Fruit fly (Drosophila melanogaster) whole organism, embryonic: Measurements from ENCODE around the gene CG14440.

Experiments used
- Abd-B ChIP-seq: fragments of 200-800 bp; sonication (Bioruptor generic); optimal IDR thresholded peaks from 2 replicates; lab custom pipeline; 2018; ENCODE audit warnings: missing biosample characterization, mild to moderate bottlenecking, missing genetic modification characterization, moderate library complexity
- Antp ChIP-seq: fragments of 200-800 bp; sonication (Bioruptor generic); optimal IDR thresholded peaks from 3 replicates; lab custom pipeline; 2016; ENCODE audit warnings: missing biosample characterization, missing genetic modification characterization
- Atf-2 ChIP-seq: fragments of 200-800 bp; sonication (Bioruptor generic); optimal IDR thresholded peaks from 2 replicates; lab custom pipeline; 2016; ENCODE audit warnings: missing biosample characterization, missing genetic modification characterization
- Atf6 ChIP-seq: fragments of 200-800 bp; sonication (Bioruptor generic); IDR thresholded peaks from 2 replicates; pipeline ENCODE4 v1.3.6; 2022; ENCODE audit warnings: missing biosample characterization, missing genetic modification characterization
- Bgb ChIP-seq: fragments of 200-800 bp; sonication (Bioruptor generic); IDR thresholded peaks from 2 replicates; pipeline ENCODE4 v1.3.6; 2022; ENCODE audit warnings: missing biosample characterization, missing genetic modification characterization; ENCODE audit not compliant: partially characterized antibody
- CG10147 ChIP-seq: fragments of 200-800 bp; sonication (Bioruptor generic); optimal IDR thresholded peaks from 2 replicates; lab custom pipeline; 2019; ENCODE audit warnings: missing biosample characterization, mild to moderate bottlenecking, missing genetic modification characterization, moderate library complexity
- CG10565 ChIP-seq: fragments of 200-800 bp; sonication (Bioruptor generic); optimal IDR thresholded peaks from 3 replicates; lab custom pipeline; 2016; ENCODE audit warnings: missing biosample characterization, mild to moderate bottlenecking, missing genetic modification characterization
- CG11560 ChIP-seq: fragments of 200-800 bp; sonication (Bioruptor generic); IDR thresholded peaks from 3 replicates; pipeline ENCODE4 v1.3.6; 2022; ENCODE audit warnings: missing biosample characterization, missing genetic modification characterization
- CG12659 ChIP-seq: fragments of 200-800 bp; sonication (Bioruptor generic); optimal IDR thresholded peaks from 3 replicates; lab custom pipeline; 2017; ENCODE audit warnings: mild to moderate bottlenecking, missing biosample characterization, missing genetic modification reagents, missing genetic modification characterization
- CG1529 ChIP-seq: fragments of 200-800 bp; sonication (Bioruptor generic); optimal IDR thresholded peaks from 3 replicates; lab custom pipeline; 2018; ENCODE audit warnings: missing biosample characterization, missing genetic modification characterization
- CG1647 ChIP-seq: fragments of 200-800 bp; sonication (Bioruptor generic); optimal IDR thresholded peaks from 3 replicates; lab custom pipeline; 2016; ENCODE audit warnings: missing biosample characterization, missing genetic modification characterization
- CG16863 ChIP-seq: fragments of 200-800 bp; sonication (Bioruptor generic); optimal IDR thresholded peaks from 3 replicates; lab custom pipeline; 2016; ENCODE audit warnings: missing biosample characterization, missing genetic modification characterization
- CG18011 ChIP-seq: fragments of 200-800 bp; sonication (Bioruptor generic); optimal IDR thresholded peaks from 2 replicates; lab custom pipeline; 2017; ENCODE audit warnings: missing biosample characterization, missing genetic modification characterization, mild to moderate bottlenecking, moderate library complexity, missing genotype
- CG3065 ChIP-seq: fragments of 200-800 bp; sonication (Bioruptor generic); optimal IDR thresholded peaks from 2 replicates; lab custom pipeline; 2016; ENCODE audit warnings: missing biosample characterization, missing genetic modification characterization
- CG4360 ChIP-seq: fragments of 200-800 bp; sonication (Bioruptor generic); IDR thresholded peaks from 2 replicates; pipeline ENCODE4 v1.3.6; 2022; ENCODE audit warnings: missing biosample characterization, missing genetic modification characterization
- CG4404 ChIP-seq: fragments of 200-800 bp; sonication (Bioruptor generic); IDR thresholded peaks from 2 replicates; pipeline ENCODE4 v1.3.6; 2022; ENCODE audit warnings: missing biosample characterization, missing genetic modification characterization
- CG4820 ChIP-seq: fragments of 200-800 bp; sonication (Bioruptor generic); optimal IDR thresholded peaks from 3 replicates; lab custom pipeline; 2016; ENCODE audit warnings: missing biosample characterization, missing genetic modification characterization
- CG6765 ChIP-seq: fragments of 200-800 bp; sonication (Bioruptor generic); optimal IDR thresholded peaks from 3 replicates; lab custom pipeline; 2017; ENCODE audit warnings: missing biosample characterization, mild to moderate bottlenecking, missing genetic modification characterization
- CG6854 ChIP-seq: fragments of 200-800 bp; sonication (Bioruptor generic); optimal IDR thresholded peaks from 3 replicates; lab custom pipeline; 2017; ENCODE audit warnings: missing biosample characterization, mild to moderate bottlenecking, missing genetic modification characterization
- CG7357 ChIP-seq: fragments of 200-800 bp; sonication (Bioruptor generic); IDR thresholded peaks from 3 replicates; pipeline ENCODE4 v1.3.6; 2022; ENCODE audit warnings: missing biosample characterization, missing genetic modification characterization
- CG7786 ChIP-seq: fragments of 200-800 bp; sonication (Bioruptor generic); optimal IDR thresholded peaks from 2 replicates; lab custom pipeline; 2016; ENCODE audit warnings: missing biosample characterization, missing genetic modification characterization
- CG7987 ChIP-seq: fragments of 200-800 bp; sonication (Bioruptor generic); optimal IDR thresholded peaks from 2 replicates; lab custom pipeline; 2018; ENCODE audit warnings: missing biosample characterization, mild to moderate bottlenecking, missing genetic modification characterization, moderate library complexity
- CG8089 ChIP-seq: fragments of 200-800 bp; sonication (Bioruptor generic); optimal IDR thresholded peaks from 3 replicates; lab custom pipeline; 2016; ENCODE audit warnings: missing biosample characterization, missing genetic modification characterization
- CG9437 ChIP-seq: fragments of 200-800 bp; sonication (Bioruptor generic); optimal IDR thresholded peaks from 2 replicates; lab custom pipeline; 2018; ENCODE audit warnings: missing biosample characterization, mild to moderate bottlenecking, missing genetic modification characterization
- CHES-1-like ChIP-seq: fragments of 200-800 bp; sonication (Bioruptor generic); optimal IDR thresholded peaks from 2 replicates; lab custom pipeline; 2016; ENCODE audit warnings: missing biosample characterization, missing genetic modification characterization
- Ets65A ChIP-seq: fragments of 200-800 bp; sonication (Bioruptor generic); peaks from one replicate; lab custom pipeline; 2016; ENCODE audit warnings: missing biosample characterization, missing genetic modification characterization
- HLH3B ChIP-seq: fragments of 200-800 bp; sonication (Bioruptor generic); IDR thresholded peaks from 2 replicates; pipeline ENCODE4 v1.3.6; 2022; ENCODE audit warnings: missing biosample characterization, missing genetic modification characterization
- MBD-R2 ChIP-seq: fragments of 200-800 bp; sonication (Bioruptor generic); IDR thresholded peaks from 2 replicates; pipeline ENCODE4 v1.3.6; 2022; ENCODE audit warnings: missing biosample characterization, missing genetic modification characterization
- Nf-YA ChIP-seq: fragments of 200-800 bp; sonication (Bioruptor generic); IDR thresholded peaks from 2 replicates; pipeline ENCODE4 v1.3.6; 2022; ENCODE audit warnings: missing biosample characterization, missing genetic modification characterization
- Ravus ChIP-seq: fragments of 200-800 bp; sonication (Bioruptor generic); IDR thresholded peaks from 2 replicates; pipeline ENCODE4 v1.3.6; 2022; ENCODE audit warnings: missing biosample characterization, missing genetic modification characterization
- Stat92E ChIP-seq, 3 experiments: fragments of >200 bp in 2 of 3; fragments of 200-800 bp in 1 of 3; sonication (Bioruptor generic) in 1 of 3; optimal IDR thresholded peaks; 2 replicates each; lab custom pipeline; 2017 to 2019; ENCODE audit warnings: missing biosample characterization in 3 of 3, missing genetic modification characterization in 3 of 3, mild to moderate bottlenecking in 1 of 3, moderate library complexity in 1 of 3
- Trl ChIP-seq, 3 experiments: fragments of >200 bp in 2 of 3; fragments of 200-800 bp in 1 of 3; sonication (Bioruptor generic) in 1 of 3; optimal IDR thresholded peaks; 2 replicates in 1 of 3; 3 replicates in 2 of 3; lab custom pipeline; 2016 to 2017; ENCODE audit warnings: missing biosample characterization in 1 of 3, missing genetic modification characterization in 1 of 3
- abd-A ChIP-seq: fragments of 200-800 bp; sonication (Bioruptor generic); optimal IDR thresholded peaks from 3 replicates; lab custom pipeline; 2019; ENCODE audit warnings: missing biosample characterization, mild to moderate bottlenecking, missing genetic modification characterization, moderate library complexity
- az2 ChIP-seq: fragments of 200-800 bp; sonication (Bioruptor generic); optimal IDR thresholded peaks from 3 replicates; lab custom pipeline; 2016; ENCODE audit warnings: missing biosample characterization, missing genetic modification characterization
- cas ChIP-seq: fragments of 200-800 bp; sonication (Bioruptor generic); IDR thresholded peaks from 2 replicates; pipeline ENCODE4 v1.3.6; 2022; ENCODE audit warnings: missing biosample characterization, missing genetic modification characterization
- corto ChIP-seq: fragments of 200-800 bp; sonication (Bioruptor generic); optimal IDR thresholded peaks from 2 replicates; lab custom pipeline; 2016; ENCODE audit warnings: missing biosample characterization, mild to moderate bottlenecking, missing genetic modification characterization, moderate library complexity
- cwo ChIP-seq: fragments of 200-800 bp; sonication (Bioruptor generic); optimal IDR thresholded peaks from 3 replicates; lab custom pipeline; 2017; ENCODE audit warnings: missing biosample characterization, missing genetic modification characterization, mild to moderate bottlenecking, moderate library complexity, missing genetic modification reagents
- dan ChIP-seq: fragments of 200-800 bp; sonication (Bioruptor generic); IDR thresholded peaks from 2 replicates; pipeline ENCODE4 v1.3.6; 2022; ENCODE audit warnings: missing biosample characterization, missing genetic modification characterization
- fru ChIP-seq: fragments of >200 bp; optimal IDR thresholded peaks from 2 replicates; lab custom pipeline; 2017
- fu2 ChIP-seq: fragments of 200-800 bp; sonication (Bioruptor generic); optimal IDR thresholded peaks from 2 replicates; lab custom pipeline; 2016; ENCODE audit warnings: missing biosample characterization, missing genetic modification characterization
- gce ChIP-seq: fragments of 200-800 bp; sonication (Bioruptor generic); IDR thresholded peaks from 3 replicates; pipeline ENCODE4 v1.3.6; 2022; ENCODE audit warnings: missing biosample characterization, missing genetic modification characterization
- gsb ChIP-seq: fragments of 200-800 bp; sonication (Bioruptor generic); IDR thresholded peaks from 2 replicates; pipeline ENCODE4 v1.3.6; 2022; ENCODE audit warnings: missing biosample characterization, missing genetic modification characterization
- gsb-n ChIP-seq: fragments of 200-800 bp; sonication (Bioruptor generic); optimal IDR thresholded peaks from 3 replicates; lab custom pipeline; 2018; ENCODE audit warnings: missing biosample characterization, mild to moderate bottlenecking, missing genetic modification characterization
- lab ChIP-seq: fragments of 200-800 bp; sonication (Bioruptor generic); optimal IDR thresholded peaks from 3 replicates; lab custom pipeline; 2017; ENCODE audit warnings: missing biosample characterization, missing genetic modification characterization, mild to moderate bottlenecking, moderate library complexity, missing genetic modification reagents
- onecut ChIP-seq: fragments of 200-800 bp; sonication (Bioruptor generic); IDR thresholded peaks from 2 replicates; pipeline ENCODE4 v1.3.6; 2022; ENCODE audit warnings: missing biosample characterization, missing genetic modification characterization
- pita ChIP-seq: fragments of 200-800 bp; sonication (Bioruptor generic); optimal IDR thresholded peaks from 2 replicates; lab custom pipeline; 2017; ENCODE audit warnings: missing biosample characterization, mild to moderate bottlenecking, missing genetic modification characterization
- run ChIP-seq: fragments of 200-800 bp; sonication (Bioruptor generic); optimal IDR thresholded peaks from 3 replicates; lab custom pipeline; 2018; ENCODE audit warnings: missing biosample characterization, mild to moderate bottlenecking, missing genetic modification characterization
- slou ChIP-seq: fragments of 200-800 bp; sonication (Bioruptor generic); optimal IDR thresholded peaks from 3 replicates; lab custom pipeline; 2016; ENCODE audit warnings: missing biosample characterization, missing genetic modification characterization
- stwl ChIP-seq: fragments of 200-800 bp; sonication (Bioruptor generic); optimal IDR thresholded peaks from 3 replicates; lab custom pipeline; 2018; ENCODE audit warnings: missing biosample characterization, mild to moderate bottlenecking, missing genetic modification characterization, moderate library complexity
- wek ChIP-seq: fragments of 200-800 bp; sonication (Bioruptor generic); optimal IDR thresholded peaks from 3 replicates; lab custom pipeline; 2018; ENCODE audit warnings: missing biosample characterization, mild to moderate bottlenecking, missing genetic modification characterization, moderate library complexity
- yki ChIP-seq: fragments of >200 bp; optimal IDR thresholded peaks from 3 replicates; lab custom pipeline; 2018

CG14440 gene

dm6 chrX:6744088-6744487, 45.7 kb upstream of the CG14440 start, which contains the start of gene RpL17 (continued):
- TF ChIP-seq wek (GFP tag; lab: Kevin White, UChicago) (peak; percentile 91), Trl (optimal IDR thresholded peaks at IDR 0.05; lab: Kevin White, UChicago) (no peak), Trl (GFP tag; optimal IDR thresholded peaks at IDR 0.05; lab: Kevin White, UChicago) (peak; percentile 91), CG10565 (peak; percentile 12), CG16863 (GFP tag; lab: Kevin White, UChicago) (peak; percentile 72), CG10147 (GFP tag; lab: Kevin White, UChicago) (peak; percentile 70), pita (GFP tag; lab: Kevin White, UChicago) (peak; percentile 89), CG6765 (GFP tag; lab: Kevin White, UChicago) (peak; percentile 86), yki (lab: Kevin White, UChicago) (no peak), gce (peak; percentile 92), CHES-1-like (peak; percentile 86), CG4404 (GFP tag; lab: Robert Waterston, UW) (peak; percentile 58; the same call in 1 of the 2 replicates), corto (GFP tag; lab: Kevin White, UChicago) (no peak), Nf-YA (GFP tag; lab: Robert Waterston, UW) (peak; percentile 78), Atf-2 (GFP tag; lab: Kevin White, UChicago) (peak; percentile 65), onecut (peak; percentile 87), CG9437 (GFP tag; lab: Kevin White, UChicago) (peak; percentile 71), cwo (peak; percentile 58), CG4820 (peak; percentile 41), HLH3B (GFP tag; lab: Robert Waterston, UW) (peak; percentile 70), CG7987 (GFP tag; lab: Kevin White, UChicago) (peak; percentile 93), Ravus (GFP tag; lab: Robert Waterston, UW) (peak; percentile 13; the same call in 1 of the 2 replicates), CG4360 (GFP tag; lab: Robert Waterston, UW) (peak; percentile 25; the same call in 1 of the 2 replicates), gsb (GFP tag; lab: Robert Waterston, UW) (peak; percentile 68), Antp (GFP tag; lab: Kevin White, UChicago) (peak; percentile 80), run (tag; lab: Kevin White, UChicago) (peak; percentile 74), cas (GFP tag; lab: Robert Waterston, UW) (peak; percentile 56; the same call in 1 of the 2 replicates), CG8089 (GFP tag; lab: Kevin White, UChicago) (peak; percentile 75), CG6854 (GFP tag; lab: Kevin White, UChicago) (peak; percentile 86), az2 (GFP tag; lab: Kevin White, UChicago) (peak; percentile 63), lab (GFP tag; lab: Kevin White, UChicago) (peak; percentile 94), Abd-B (GFP tag; lab: Kevin White, UChicago) (peak; percentile 39), CG7786 (GFP tag; lab: Kevin White, UChicago) (peak; percentile 81), Atf6 (peak; percentile 68), CG12659 (GFP tag; lab: Kevin White, UChicago) (peak; percentile 91), Stat92E (GFP tag; optimal IDR thresholded peaks at IDR 0.05; lab: Kevin White, UChicago) (peak in 1 of 3 experiments; percentile 54), Bgb (GFP tag; lab: Robert Waterston, UW) (peak; percentile 40; the same call in 1 of the 2 replicates), fru (lab: Kevin White, UChicago) (no peak), CG7357 (GFP tag; lab: Robert Waterston, UW) (peak; percentile 48; the same call in 1 of the 3 replicates), CG11560 (peak; percentile 51; the same call in 2 of the 3 replicates), Ets65A (peak; percentile 99), dan (GFP tag; lab: Robert Waterston, UW) (no peak), abd-A (no peak), CG18011 (GFP tag; lab: Kevin White, UChicago) (peak; percentile 80), slou (GFP tag; lab: Kevin White, UChicago) (peak; percentile 73), CG1529 (GFP tag; lab: Kevin White, UChicago) (peak; percentile 81), fu2 (peak; percentile 85), gsb-n (peak; percentile 76), stwl (peak; percentile 28), MBD-R2 (GFP tag; lab: Robert Waterston, UW) (peak; percentile 76), CG3065 (GFP tag; lab: Kevin White, UChicago) (peak; percentile 67), CG1647 (GFP tag; lab: Kevin White, UChicago) (peak; percentile 62)
